Worm (Caenorhabditis elegans) whole organism, young adult: ENCODE measurements around the gene frm-2.

Experiments used
- ama-1 ChIP-seq, 3 experiments: fragments of 150-350 bp in 1 of 3; sonication (generic microtip) in 2 of 3; optimal IDR thresholded peaks; 2 replicates each; lab custom pipeline; 2014 to 2018; ENCODE audit warnings: missing biosample characterization in 2 of 3, missing genetic modification characterization in 2 of 3, missing genetic modification reagents in 2 of 3
- him-1 ChIP-seq: sonication (generic microtip); optimal IDR thresholded peaks from 2 replicates; lab custom pipeline; 2016; ENCODE audit warnings: missing genotype, missing genetic modification reagents, missing genetic modification characterization, missing compliant biosample characterization

- TF ChIP-seq him-1 (tag; lab: Kevin White, UChicago): no peak
- no peak for TF ChIP-seq ama-1 (optimal IDR thresholded peaks at IDR 0.05; lab: Kevin White, UChicago)
- TF ChIP-seq ama-1 (GFP tag; optimal IDR thresholded peaks at IDR 0.05; lab: Kevin White, UChicago): no peak
These were observed 32.9 kb downstream of the frm-2 start for ce11 chrIII:5948986-5949385.
